Worm (Caenorhabditis elegans): ENCODE measurements around the gene C55C3.73.

- no peak for TF ChIP-seq lin-35 (GFP tag; optimal IDR thresholded peaks at IDR 0.05)
- TF ChIP-seq ceh-58 (GFP tag; IDR thresholded peaks at IDR 0.05): no peak
- no peak for TF ChIP-seq ztf-6 (GFP tag; IDR thresholded peaks at IDR 0.05)
- TF ChIP-seq aptf-2 (GFP tag; conservative IDR thresholded peaks at IDR 0.05): no peak
Observed at ce11 chrIV:5658897-5659296, 44.4 kb downstream of the C55C3.73 start.
